Fruit fly (Drosophila melanogaster) whole organism, wandering third instar larva: ENCODE measurements around the gene Dad1.

ENCODE experiments used
- Abd-B ChIP-seq: fragments of >200 bp; optimal IDR thresholded peaks from 2 replicates; lab custom pipeline; 2017; ENCODE audit warnings: missing biosample characterization, missing genetic modification characterization
- CG32264 ChIP-seq: fragments of 200-800 bp; sonication (Bioruptor generic); optimal IDR thresholded peaks from 2 replicates; lab custom pipeline; 2016; ENCODE audit warnings: missing biosample characterization, missing genetic modification characterization
- CG9705 ChIP-seq: fragments of 200-800 bp; sonication (Bioruptor generic); optimal IDR thresholded peaks from 2 replicates; lab custom pipeline; 2018; ENCODE audit warnings: missing biosample characterization, mild to moderate bottlenecking, missing genetic modification characterization
- CrebA ChIP-seq: fragments of 200-800 bp; sonication (Bioruptor generic); optimal IDR thresholded peaks from 2 replicates; lab custom pipeline; 2016; ENCODE audit warnings: missing biosample characterization, mild to moderate bottlenecking, missing genetic modification characterization, borderline replicate concordance
- Dfd ChIP-seq: fragments of >200 bp; optimal IDR thresholded peaks from 2 replicates; lab custom pipeline; 2017; ENCODE audit warnings: missing biosample characterization, missing genetic modification characterization
- Dif ChIP-seq: fragments of 200-275, 200-300 bp; sonication (Bioruptor generic); optimal IDR thresholded peaks from 2 replicates; lab custom pipeline; 2018; ENCODE audit warnings: missing biosample characterization, missing genetic modification characterization; ENCODE audit not compliant: partially characterized antibody
- GATAd ChIP-seq: sonication (Bioruptor generic); optimal IDR thresholded peaks from 2 replicates; lab custom pipeline; 2016; ENCODE audit warnings: missing biosample characterization, missing genetic modification characterization
- HLH106 ChIP-seq: fragments of 200-800 bp; optimal IDR thresholded peaks from 3 replicates; lab custom pipeline; 2019; ENCODE audit warnings: missing biosample characterization, mild to moderate bottlenecking, missing genetic modification characterization, moderate library complexity
- Hnf4 ChIP-seq: fragments of 200-800 bp; sonication (Bioruptor generic); optimal IDR thresholded peaks from 2 replicates; lab custom pipeline; 2016; ENCODE audit warnings: missing biosample characterization, mild to moderate bottlenecking, missing genetic modification characterization
- Hr83 ChIP-seq: fragments of 200-300 bp; sonication (Bioruptor generic); optimal IDR thresholded peaks from 2 replicates; lab custom pipeline; 2016; ENCODE audit warnings: missing biosample characterization, mild to moderate bottlenecking, missing genetic modification characterization, moderate library complexity; ENCODE audit not compliant: poor library complexity, severe bottlenecking
- Jra ChIP-seq: sonication (Bioruptor generic); optimal IDR thresholded peaks from 2 replicates; lab custom pipeline; 2016; ENCODE audit warnings: missing biosample characterization, missing genetic modification characterization
- Mio ChIP-seq: sonication (Bioruptor generic); optimal IDR thresholded peaks from 2 replicates; lab custom pipeline; 2016; ENCODE audit warnings: missing biosample characterization, missing genetic modification characterization
- Myc ChIP-seq: fragments of >200 bp; optimal IDR thresholded peaks from 2 replicates; lab custom pipeline; 2017
- N ChIP-seq: fragments of >200 bp; optimal IDR thresholded peaks from 2 replicates; lab custom pipeline; 2018; ENCODE audit warnings: missing biosample characterization, missing external identifiers, missing genetic modification characterization
- OdsH ChIP-seq: fragments of 200-800 bp; sonication (Bioruptor generic); optimal IDR thresholded peaks from 2 replicates; lab custom pipeline; 2016; ENCODE audit warnings: missing biosample characterization, mild to moderate bottlenecking, missing genetic modification characterization
- Rel ChIP-seq, 2 experiments: fragments of 200-800 bp; sonication (Bioruptor generic) in 1 of 2; optimal IDR thresholded peaks; 2 replicates in 1 of 2; 3 replicates in 1 of 2; lab custom pipeline; 2016 to 2019; ENCODE audit warnings: mild to moderate bottlenecking in 2 of 2, missing biosample characterization in 2 of 2, missing genetic modification characterization in 2 of 2, moderate library complexity in 1 of 2
- Sp1 ChIP-seq: fragments of 200-800 bp; sonication (Bioruptor generic); optimal IDR thresholded peaks from 3 replicates; lab custom pipeline; 2019; ENCODE audit warnings: missing biosample characterization, mild to moderate bottlenecking, missing genetic modification characterization, moderate library complexity
- Vsx2 ChIP-seq: fragments of 200-300, 225-300 bp; sonication (Bioruptor generic); optimal IDR thresholded peaks from 2 replicates; lab custom pipeline; 2018; ENCODE audit warnings: missing biosample characterization, missing genetic modification characterization; ENCODE audit not compliant: partially characterized antibody
- br ChIP-seq: fragments of 200-800 bp; sonication (Bioruptor generic); optimal IDR thresholded peaks from 2 replicates; lab custom pipeline; 2016; ENCODE audit warnings: missing biosample characterization, missing genetic modification characterization
- brk ChIP-seq: fragments of 200-800 bp; sonication (Bioruptor generic); optimal IDR thresholded peaks from 2 replicates; lab custom pipeline; 2016; ENCODE audit warnings: missing biosample characterization, mild to moderate bottlenecking, missing genetic modification characterization
- dl ChIP-seq, 2 experiments: fragments of 175-275, 200-275 bp in 1 of 2; fragments of 200-275 bp in 1 of 2; sonication (Bioruptor generic); optimal IDR thresholded peaks; lab custom pipeline; 2018; ENCODE audit warnings: mild to moderate bottlenecking in 2 of 2, missing biosample characterization in 2 of 2, missing genetic modification characterization in 2 of 2, moderate library complexity in 2 of 2; ENCODE audit not compliant: partially characterized antibody in 2 of 2, insufficient read depth in 1 of 2
- dmrt93B ChIP-seq: fragments of 200-800 bp; sonication (Bioruptor generic); optimal IDR thresholded peaks from 2 replicates; lab custom pipeline; 2018; ENCODE audit warnings: missing biosample characterization, mild to moderate bottlenecking, missing genetic modification characterization
- dsf ChIP-seq: sonication (Bioruptor generic); optimal IDR thresholded peaks from 2 replicates; lab custom pipeline; 2016; ENCODE audit warnings: missing biosample characterization, missing genetic modification characterization, borderline replicate concordance
- ey ChIP-seq: fragments of 200-800 bp; sonication (Bioruptor generic); optimal IDR thresholded peaks from 2 replicates; lab custom pipeline; 2016; ENCODE audit warnings: missing biosample characterization, missing genetic modification characterization
- foxo ChIP-seq, 2 experiments: fragments of 200-800 bp; sonication (Bioruptor generic); optimal IDR thresholded peaks; 2 replicates in 1 of 2; 3 replicates in 1 of 2; lab custom pipeline; 2016 to 2017; ENCODE audit warnings: missing biosample characterization in 2 of 2, missing genetic modification characterization in 2 of 2
- fru ChIP-seq: fragments of 200-800 bp; sonication (Bioruptor generic); optimal IDR thresholded peaks from 3 replicates; lab custom pipeline; 2016; ENCODE audit warnings: missing biosample characterization, mild to moderate bottlenecking, missing genetic modification characterization
- h ChIP-seq: fragments of 200-800 bp; sonication (Bioruptor generic); optimal IDR thresholded peaks from 3 replicates; lab custom pipeline; 2016; ENCODE audit warnings: missing biosample characterization, mild to moderate bottlenecking, missing genetic modification characterization
- jim ChIP-seq: fragments of 175-275, 200-325 bp; sonication (Bioruptor generic); optimal IDR thresholded peaks from 2 replicates; lab custom pipeline; 2016; ENCODE audit warnings: missing biosample characterization, mild to moderate bottlenecking, missing genetic modification characterization
- pan ChIP-seq: fragments of >200 bp; optimal IDR thresholded peaks from 2 replicates; lab custom pipeline; 2017
- psq ChIP-seq: fragments of 200-800 bp; sonication (Bioruptor generic); optimal IDR thresholded peaks from 3 replicates; lab custom pipeline; 2017; ENCODE audit warnings: missing biosample characterization, mild to moderate bottlenecking, missing genetic modification characterization, moderate library complexity
- rgr ChIP-seq: fragments of 200-800 bp; sonication (Bioruptor generic); optimal IDR thresholded peaks from 3 replicates; lab custom pipeline; 2016; ENCODE audit warnings: missing biosample characterization, mild to moderate bottlenecking, missing genetic modification characterization
- sage ChIP-seq: fragments of 200-800 bp; sonication (Bioruptor generic); optimal IDR thresholded peaks from 2 replicates; lab custom pipeline; 2016; ENCODE audit warnings: missing biosample characterization, mild to moderate bottlenecking, missing genetic modification characterization
- sv ChIP-seq: fragments of 200-800 bp; sonication (Bioruptor generic); optimal IDR thresholded peaks from 3 replicates; lab custom pipeline; 2016; ENCODE audit warnings: missing biosample characterization, missing genetic modification characterization
- tai ChIP-seq: sonication (Bioruptor generic); optimal IDR thresholded peaks from 2 replicates; lab custom pipeline; 2016; ENCODE audit warnings: missing biosample characterization, missing genetic modification characterization
- usp ChIP-seq: fragments of >200 bp; optimal IDR thresholded peaks from 2 replicates; lab custom pipeline; 2017; ENCODE audit warnings: missing biosample characterization, missing genetic modification characterization
- woc ChIP-seq: sonication (Bioruptor generic); optimal IDR thresholded peaks from 2 replicates; lab custom pipeline; 2016; ENCODE audit warnings: missing biosample characterization, mild to moderate bottlenecking, missing genetic modification characterization

Dad1 gene

DNA sequence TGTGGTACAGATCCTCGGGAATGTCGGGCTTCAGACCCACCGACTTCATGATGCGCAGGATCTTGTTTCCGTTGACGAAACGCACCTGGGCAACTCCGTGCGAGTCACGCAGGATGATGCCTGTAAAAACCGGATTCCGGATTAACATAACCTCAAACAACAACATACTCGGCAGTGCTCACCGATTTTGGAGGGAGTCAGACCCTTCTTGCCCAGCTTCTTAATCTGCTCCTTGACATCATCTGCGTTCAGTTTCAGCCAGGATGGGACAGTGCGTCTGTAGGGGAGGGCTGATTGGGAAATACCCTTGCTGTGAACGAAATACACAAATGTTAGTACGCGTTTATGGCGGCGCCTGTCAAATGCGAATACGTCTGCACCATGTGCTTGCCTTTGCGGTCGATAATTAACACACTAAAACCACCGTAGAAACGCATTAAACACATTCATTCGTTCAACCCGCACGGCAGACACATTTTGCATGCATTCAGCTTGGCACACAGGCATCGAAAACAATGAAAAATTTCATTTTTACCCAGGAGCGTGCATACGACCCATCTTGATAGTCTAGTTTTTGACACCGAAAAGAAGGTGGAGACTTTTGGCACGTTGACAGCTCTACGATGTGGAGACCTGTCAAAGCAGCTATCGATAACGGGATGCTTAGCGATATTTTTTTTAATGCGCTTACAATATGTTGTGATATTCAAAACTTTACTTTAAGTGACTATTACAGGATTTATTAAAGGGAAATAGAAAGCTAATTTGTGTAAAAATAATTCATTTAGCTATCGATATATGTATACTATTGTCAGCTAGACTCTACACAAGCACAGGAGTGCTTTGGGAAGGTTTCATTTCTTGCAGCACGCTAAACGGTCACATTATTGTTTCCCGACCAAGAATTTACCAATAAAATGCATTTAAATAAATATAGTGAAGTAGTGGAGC, 19.7 kb downstream of the Dad1 start, which contains the start of the genes RpS13 and CSN8:
RpS13 (minus strand) TSS at position 657 of the 951 bp plus-strand sequence.
CSN8 (plus strand) TSS at position 850 of the 951 bp plus-strand sequence.
- no peak for TF ChIP-seq GATAd
- TF ChIP-seq woc (GFP tag; lab: Kevin White, UChicago) = peak; percentile 7
- TF ChIP-seq Myc (lab: Kevin White, UChicago) = peak; percentile 62
- TF ChIP-seq dsf = no peak
- peak; percentile 20 for TF ChIP-seq fru
- no peak for TF ChIP-seq Abd-B (GFP tag; lab: Kevin White, UChicago)
- TF ChIP-seq rgr (GFP tag; lab: Kevin White, UChicago) = peak; percentile 36
- no peak for TF ChIP-seq Dfd (GFP tag; lab: Kevin White, UChicago)
- TF ChIP-seq Hnf4 (GFP tag; lab: Kevin White, UChicago) = peak; percentile 32
- no peak for TF ChIP-seq CrebA (GFP tag; lab: Kevin White, UChicago)
- no peak for TF ChIP-seq pan (lab: Kevin White, UChicago)
- peak; percentile 48 for TF ChIP-seq tai (GFP tag; lab: Kevin White, UChicago)
- no peak for TF ChIP-seq dl (GFP tag; optimal IDR thresholded peaks at IDR 0.05; lab: Kevin White, UChicago; ENCODE audit: insufficient read depth in 1 of 2, partially characterized antibody in 2 of 2)
- TF ChIP-seq brk (GFP tag; lab: Kevin White, UChicago) = peak; percentile 38
- no peak for TF ChIP-seq Rel (GFP tag; optimal IDR thresholded peaks at IDR 0.05; lab: Kevin White, UChicago)
- TF ChIP-seq Rel (tag; optimal IDR thresholded peaks at IDR 0.05; lab: Kevin White, UChicago) = peak; percentile 3
- TF ChIP-seq Sp1 = peak; percentile 58
- no peak for TF ChIP-seq CG32264
- TF ChIP-seq h = peak; percentile 58
- no peak for TF ChIP-seq OdsH (GFP tag; lab: Kevin White, UChicago)
- TF ChIP-seq Jra (GFP tag; lab: Kevin White, UChicago) = no peak
- peak; percentile 9 for TF ChIP-seq CG9705
- TF ChIP-seq foxo (GFP tag; optimal IDR thresholded peaks at IDR 0.05; lab: Kevin White, UChicago) = no peak
- TF ChIP-seq ey (GFP tag; lab: Kevin White, UChicago) = no peak

dm6 chr2L:8362955-8363285, 21.0 kb downstream of the Dad1 start:
- TF ChIP-seq Jra (GFP tag; lab: Kevin White, UChicago) (no peak), Rel (GFP tag; optimal IDR thresholded peaks at IDR 0.05; lab: Kevin White, UChicago) (no peak), Rel (tag; optimal IDR thresholded peaks at IDR 0.05; lab: Kevin White, UChicago) (no peak), Hr83 (GFP tag; lab: Kevin White, UChicago) (no peak), Hnf4 (GFP tag; lab: Kevin White, UChicago) (no peak), Dif (no peak)

DNA sequence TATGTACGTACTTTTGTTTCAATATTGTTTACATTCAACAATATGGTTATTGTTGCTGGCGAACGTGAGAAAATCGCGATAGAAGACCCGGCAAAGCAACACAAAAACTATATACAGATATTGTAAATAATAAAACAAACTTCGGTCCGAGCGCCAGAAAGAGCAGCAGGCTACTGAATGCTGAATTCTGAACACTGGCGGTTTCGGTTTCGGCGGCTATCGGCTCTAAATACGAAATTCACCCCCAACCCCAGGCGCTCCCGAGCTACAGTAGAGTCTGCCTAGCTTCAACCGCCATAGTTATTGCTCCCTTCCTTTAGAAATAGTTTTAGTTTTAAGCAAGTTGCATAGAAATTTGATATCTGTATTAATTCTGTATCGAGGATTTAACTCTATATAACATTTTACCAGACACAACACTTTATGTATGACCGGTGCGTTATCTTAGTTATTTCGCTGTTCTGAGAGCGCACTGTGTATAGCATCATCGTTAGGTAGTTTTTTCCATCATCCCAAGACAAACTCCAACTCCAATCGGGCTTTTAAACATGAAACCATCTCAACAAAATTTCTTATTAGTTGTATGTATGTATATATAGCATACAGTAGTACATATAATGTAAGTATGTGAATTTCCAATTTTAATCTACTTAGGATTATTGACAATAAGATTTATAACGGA, 21.5 kb downstream of the Dad1 start, which contains the start of gene CG7627:
CG7627 (minus strand) TSS at position 197 of the 682 bp plus-strand sequence.
- TF ChIP-seq Rel (GFP tag; optimal IDR thresholded peaks at IDR 0.05; lab: Kevin White, UChicago) (no peak), Rel (tag; optimal IDR thresholded peaks at IDR 0.05; lab: Kevin White, UChicago) (peak; percentile 41), dsf (no peak), h (peak; percentile 89), jim (GFP tag; lab: Kevin White, UChicago) (no peak), psq (peak; percentile 82), CrebA (GFP tag; lab: Kevin White, UChicago) (no peak), CG9705 (peak; percentile 53), GATAd (no peak), sv (GFP tag; lab: Kevin White, UChicago) (peak; percentile 66), Myc (lab: Kevin White, UChicago) (no peak), dmrt93B (GFP tag; lab: Kevin White, UChicago) (peak; percentile 66), Mio (GFP tag; lab: Kevin White, UChicago) (no peak), Hnf4 (GFP tag; lab: Kevin White, UChicago) (peak; percentile 86), brk (GFP tag; lab: Kevin White, UChicago) (peak; percentile 72), usp (no peak), fru (peak; percentile 89), woc (GFP tag; lab: Kevin White, UChicago) (peak; percentile 93), Hr83 (GFP tag; lab: Kevin White, UChicago) (peak; percentile 49), foxo (GFP tag; optimal IDR thresholded peaks at IDR 0.05; lab: Kevin White, UChicago) (peak in 1 of 2 experiments; percentile 90), ey (GFP tag; lab: Kevin White, UChicago) (peak; percentile 90), rgr (GFP tag; lab: Kevin White, UChicago) (peak; percentile 86), tai (GFP tag; lab: Kevin White, UChicago) (peak; percentile 63), Jra (GFP tag; lab: Kevin White, UChicago) (peak; percentile 83), sage (peak; percentile 48), OdsH (GFP tag; lab: Kevin White, UChicago) (peak; percentile 91), br (GFP tag; lab: Kevin White, UChicago) (peak; percentile 85), N (GFP tag; lab: Kevin White, UChicago) (no peak), Vsx2 (peak; percentile 49), HLH106 (peak; percentile 80), Sp1 (peak; percentile 74), CG32264 (peak; percentile 62), Dif (peak; percentile 33)
- TF ChIP-seq, all 38 proteins: peak for 24
